Fruit fly (Drosophila melanogaster) whole organism, wandering third instar larva: Measurements from ENCODE around the gene CG32333.

Experiments used
- Abd-B ChIP-seq: fragments of >200 bp; optimal IDR thresholded peaks from 2 replicates; lab custom pipeline; 2017; ENCODE audit warnings: missing biosample characterization, missing genetic modification characterization
- CG32264 ChIP-seq: fragments of 200-800 bp; sonication (Bioruptor generic); optimal IDR thresholded peaks from 2 replicates; lab custom pipeline; 2016; ENCODE audit warnings: missing biosample characterization, missing genetic modification characterization
- CG9705 ChIP-seq: fragments of 200-800 bp; sonication (Bioruptor generic); optimal IDR thresholded peaks from 2 replicates; lab custom pipeline; 2018; ENCODE audit warnings: missing biosample characterization, mild to moderate bottlenecking, missing genetic modification characterization
- CrebA ChIP-seq: fragments of 200-800 bp; sonication (Bioruptor generic); optimal IDR thresholded peaks from 2 replicates; lab custom pipeline; 2016; ENCODE audit warnings: missing biosample characterization, mild to moderate bottlenecking, missing genetic modification characterization, borderline replicate concordance
- Dfd ChIP-seq: fragments of >200 bp; optimal IDR thresholded peaks from 2 replicates; lab custom pipeline; 2017; ENCODE audit warnings: missing biosample characterization, missing genetic modification characterization
- Dif ChIP-seq: fragments of 200-275, 200-300 bp; sonication (Bioruptor generic); optimal IDR thresholded peaks from 2 replicates; lab custom pipeline; 2018; ENCODE audit warnings: missing biosample characterization, missing genetic modification characterization; ENCODE audit not compliant: partially characterized antibody
- GATAd ChIP-seq: sonication (Bioruptor generic); optimal IDR thresholded peaks from 2 replicates; lab custom pipeline; 2016; ENCODE audit warnings: missing biosample characterization, missing genetic modification characterization
- HLH106 ChIP-seq: fragments of 200-800 bp; optimal IDR thresholded peaks from 3 replicates; lab custom pipeline; 2019; ENCODE audit warnings: missing biosample characterization, mild to moderate bottlenecking, missing genetic modification characterization, moderate library complexity
- Hnf4 ChIP-seq: fragments of 200-800 bp; sonication (Bioruptor generic); optimal IDR thresholded peaks from 2 replicates; lab custom pipeline; 2016; ENCODE audit warnings: missing biosample characterization, mild to moderate bottlenecking, missing genetic modification characterization
- Hr78 ChIP-seq: fragments of >200 bp; optimal IDR thresholded peaks from 2 replicates; lab custom pipeline; 2017; ENCODE audit warnings: missing biosample characterization, missing genetic modification characterization
- Hr83 ChIP-seq: fragments of 200-300 bp; sonication (Bioruptor generic); optimal IDR thresholded peaks from 2 replicates; lab custom pipeline; 2016; ENCODE audit warnings: missing biosample characterization, mild to moderate bottlenecking, missing genetic modification characterization, moderate library complexity; ENCODE audit not compliant: poor library complexity, severe bottlenecking
- Jra ChIP-seq: sonication (Bioruptor generic); optimal IDR thresholded peaks from 2 replicates; lab custom pipeline; 2016; ENCODE audit warnings: missing biosample characterization, missing genetic modification characterization
- Mio ChIP-seq: sonication (Bioruptor generic); optimal IDR thresholded peaks from 2 replicates; lab custom pipeline; 2016; ENCODE audit warnings: missing biosample characterization, missing genetic modification characterization
- Myc ChIP-seq: fragments of >200 bp; optimal IDR thresholded peaks from 2 replicates; lab custom pipeline; 2017
- N ChIP-seq: fragments of >200 bp; optimal IDR thresholded peaks from 2 replicates; lab custom pipeline; 2018; ENCODE audit warnings: missing biosample characterization, missing external identifiers, missing genetic modification characterization
- OdsH ChIP-seq: fragments of 200-800 bp; sonication (Bioruptor generic); optimal IDR thresholded peaks from 2 replicates; lab custom pipeline; 2016; ENCODE audit warnings: missing biosample characterization, mild to moderate bottlenecking, missing genetic modification characterization
- Rel ChIP-seq, 2 experiments: fragments of 200-800 bp; sonication (Bioruptor generic) in 1 of 2; optimal IDR thresholded peaks; 2 replicates in 1 of 2; 3 replicates in 1 of 2; lab custom pipeline; 2016 to 2019; ENCODE audit warnings: mild to moderate bottlenecking in 2 of 2, missing biosample characterization in 2 of 2, missing genetic modification characterization in 2 of 2, moderate library complexity in 1 of 2
- Sp1 ChIP-seq: fragments of 200-800 bp; sonication (Bioruptor generic); optimal IDR thresholded peaks from 3 replicates; lab custom pipeline; 2019; ENCODE audit warnings: missing biosample characterization, mild to moderate bottlenecking, missing genetic modification characterization, moderate library complexity
- Vsx2 ChIP-seq: fragments of 200-300, 225-300 bp; sonication (Bioruptor generic); optimal IDR thresholded peaks from 2 replicates; lab custom pipeline; 2018; ENCODE audit warnings: missing biosample characterization, missing genetic modification characterization; ENCODE audit not compliant: partially characterized antibody
- br ChIP-seq: fragments of 200-800 bp; sonication (Bioruptor generic); optimal IDR thresholded peaks from 2 replicates; lab custom pipeline; 2016; ENCODE audit warnings: missing biosample characterization, missing genetic modification characterization
- brk ChIP-seq: fragments of 200-800 bp; sonication (Bioruptor generic); optimal IDR thresholded peaks from 2 replicates; lab custom pipeline; 2016; ENCODE audit warnings: missing biosample characterization, mild to moderate bottlenecking, missing genetic modification characterization
- dl ChIP-seq, 2 experiments: fragments of 175-275, 200-275 bp in 1 of 2; fragments of 200-275 bp in 1 of 2; sonication (Bioruptor generic); optimal IDR thresholded peaks; lab custom pipeline; 2018; ENCODE audit warnings: mild to moderate bottlenecking in 2 of 2, missing biosample characterization in 2 of 2, missing genetic modification characterization in 2 of 2, moderate library complexity in 2 of 2; ENCODE audit not compliant: partially characterized antibody in 2 of 2, insufficient read depth in 1 of 2
- dmrt93B ChIP-seq: fragments of 200-800 bp; sonication (Bioruptor generic); optimal IDR thresholded peaks from 2 replicates; lab custom pipeline; 2018; ENCODE audit warnings: missing biosample characterization, mild to moderate bottlenecking, missing genetic modification characterization
- dsf ChIP-seq: sonication (Bioruptor generic); optimal IDR thresholded peaks from 2 replicates; lab custom pipeline; 2016; ENCODE audit warnings: missing biosample characterization, missing genetic modification characterization, borderline replicate concordance
- ey ChIP-seq: fragments of 200-800 bp; sonication (Bioruptor generic); optimal IDR thresholded peaks from 2 replicates; lab custom pipeline; 2016; ENCODE audit warnings: missing biosample characterization, missing genetic modification characterization
- foxo ChIP-seq, 2 experiments: fragments of 200-800 bp; sonication (Bioruptor generic); optimal IDR thresholded peaks; 2 replicates in 1 of 2; 3 replicates in 1 of 2; lab custom pipeline; 2016 to 2017; ENCODE audit warnings: missing biosample characterization in 2 of 2, missing genetic modification characterization in 2 of 2
- fru ChIP-seq: fragments of 200-800 bp; sonication (Bioruptor generic); optimal IDR thresholded peaks from 3 replicates; lab custom pipeline; 2016; ENCODE audit warnings: missing biosample characterization, mild to moderate bottlenecking, missing genetic modification characterization
- h ChIP-seq: fragments of 200-800 bp; sonication (Bioruptor generic); optimal IDR thresholded peaks from 3 replicates; lab custom pipeline; 2016; ENCODE audit warnings: missing biosample characterization, mild to moderate bottlenecking, missing genetic modification characterization
- jim ChIP-seq: fragments of 175-275, 200-325 bp; sonication (Bioruptor generic); optimal IDR thresholded peaks from 2 replicates; lab custom pipeline; 2016; ENCODE audit warnings: missing biosample characterization, mild to moderate bottlenecking, missing genetic modification characterization
- lola ChIP-seq: fragments of >200 bp; optimal IDR thresholded peaks from 2 replicates; lab custom pipeline; 2017; ENCODE audit warnings: missing biosample characterization, missing genetic modification characterization
- pan ChIP-seq: fragments of >200 bp; optimal IDR thresholded peaks from 2 replicates; lab custom pipeline; 2017
- psq ChIP-seq: fragments of 200-800 bp; sonication (Bioruptor generic); optimal IDR thresholded peaks from 3 replicates; lab custom pipeline; 2017; ENCODE audit warnings: missing biosample characterization, mild to moderate bottlenecking, missing genetic modification characterization, moderate library complexity
- rgr ChIP-seq: fragments of 200-800 bp; sonication (Bioruptor generic); optimal IDR thresholded peaks from 3 replicates; lab custom pipeline; 2016; ENCODE audit warnings: missing biosample characterization, mild to moderate bottlenecking, missing genetic modification characterization
- sage ChIP-seq: fragments of 200-800 bp; sonication (Bioruptor generic); optimal IDR thresholded peaks from 2 replicates; lab custom pipeline; 2016; ENCODE audit warnings: missing biosample characterization, mild to moderate bottlenecking, missing genetic modification characterization
- sv ChIP-seq: fragments of 200-800 bp; sonication (Bioruptor generic); optimal IDR thresholded peaks from 3 replicates; lab custom pipeline; 2016; ENCODE audit warnings: missing biosample characterization, missing genetic modification characterization
- tai ChIP-seq: sonication (Bioruptor generic); optimal IDR thresholded peaks from 2 replicates; lab custom pipeline; 2016; ENCODE audit warnings: missing biosample characterization, missing genetic modification characterization
- usp ChIP-seq: fragments of >200 bp; optimal IDR thresholded peaks from 2 replicates; lab custom pipeline; 2017; ENCODE audit warnings: missing biosample characterization, missing genetic modification characterization
- woc ChIP-seq: sonication (Bioruptor generic); optimal IDR thresholded peaks from 2 replicates; lab custom pipeline; 2016; ENCODE audit warnings: missing biosample characterization, mild to moderate bottlenecking, missing genetic modification characterization

The CG32333 gene

dm6 chr3L:1313039-1313766 is 37.4 kb downstream of the CG32333 start, which contains the start of the genes sturkopf and Herc4 (continued):
- TF ChIP-seq pan (lab: Kevin White, UChicago), result no peak

dm6 chr3L:1318241-1318640 is 42.5 kb downstream of the CG32333 start, which contains the start of gene Myo61F:
Myo61F (plus strand) TSS chr3L:1318480.
- TF ChIP-seq Rel (GFP tag; optimal IDR thresholded peaks at IDR 0.05; lab: Kevin White, UChicago), result no peak
- TF ChIP-seq Rel (tag; optimal IDR thresholded peaks at IDR 0.05; lab: Kevin White, UChicago), result peak; percentile 38
- TF ChIP-seq CrebA (GFP tag; lab: Kevin White, UChicago), result no peak

dm6 chr3L:1319097-1319725 is 43.5 kb downstream of the CG32333 start:
- TF ChIP-seq Abd-B (GFP tag; lab: Kevin White, UChicago), result no peak
- TF ChIP-seq dmrt93B (GFP tag; lab: Kevin White, UChicago), result peak; percentile 92
- TF ChIP-seq Hr83, result peak; percentile 83
- TF ChIP-seq Jra (GFP tag; lab: Kevin White, UChicago), result peak; percentile 94
- TF ChIP-seq psq (GFP tag; lab: Kevin White, UChicago), result peak; percentile 96
- peak; percentile 94 for TF ChIP-seq CG32264 (GFP tag; lab: Kevin White, UChicago)
- TF ChIP-seq tai, result no peak
- peak; percentile 97 for TF ChIP-seq woc (GFP tag; lab: Kevin White, UChicago)
- peak; percentile 88 for TF ChIP-seq dsf
- TF ChIP-seq Hnf4 (GFP tag; lab: Kevin White, UChicago), result peak; percentile 97
- no peak for TF ChIP-seq Vsx2 (GFP tag; lab: Kevin White, UChicago)
- TF ChIP-seq fru (GFP tag; lab: Kevin White, UChicago), result peak; percentile 98
- TF ChIP-seq rgr (GFP tag; lab: Kevin White, UChicago), result peak; percentile 97
- peak; percentile 97 for TF ChIP-seq Sp1
- TF ChIP-seq ey (GFP tag; lab: Kevin White, UChicago), result peak; percentile 98
- no peak for TF ChIP-seq dl (GFP tag; optimal IDR thresholded peaks at IDR 0.05; lab: Kevin White, UChicago; ENCODE audit: insufficient read depth in 1 of 2, partially characterized antibody in 2 of 2)
- TF ChIP-seq lola (GFP tag; lab: Kevin White, UChicago), result no peak
- no peak for TF ChIP-seq jim (GFP tag; lab: Kevin White, UChicago)
- no peak for TF ChIP-seq Hr78
- TF ChIP-seq Dif (GFP tag; lab: Kevin White, UChicago), result peak; percentile 38
- no peak for TF ChIP-seq brk
- TF ChIP-seq CG9705 (GFP tag; lab: Kevin White, UChicago), result peak; percentile 86
- TF ChIP-seq N (GFP tag; lab: Kevin White, UChicago), result no peak
- peak; percentile 95 for TF ChIP-seq Rel (GFP tag; optimal IDR thresholded peaks at IDR 0.05; lab: Kevin White, UChicago)
- peak; percentile 79 for TF ChIP-seq Rel (tag; optimal IDR thresholded peaks at IDR 0.05; lab: Kevin White, UChicago)
- peak; percentile 98 for TF ChIP-seq h (GFP tag; lab: Kevin White, UChicago)
- TF ChIP-seq Mio (GFP tag; lab: Kevin White, UChicago), result peak; percentile 77
- no peak for TF ChIP-seq Myc (lab: Kevin White, UChicago)
- no peak for TF ChIP-seq sage (GFP tag; lab: Kevin White, UChicago)
- peak; percentile 76 for TF ChIP-seq GATAd (GFP tag; lab: Kevin White, UChicago)
- no peak for TF ChIP-seq usp (GFP tag; lab: Kevin White, UChicago)
- peak; percentile 97 for TF ChIP-seq OdsH (GFP tag; lab: Kevin White, UChicago)
- peak; percentile 49 for TF ChIP-seq sv (GFP tag; lab: Kevin White, UChicago)
- TF ChIP-seq Dfd, result no peak
- TF ChIP-seq br (GFP tag; lab: Kevin White, UChicago), result peak; percentile 98
- TF ChIP-seq CrebA (GFP tag; lab: Kevin White, UChicago), result no peak
- TF ChIP-seq foxo (GFP tag; optimal IDR thresholded peaks at IDR 0.05; lab: Kevin White, UChicago), result peak; percentile 93 to 98
- TF ChIP-seq HLH106 (tag; lab: Kevin White, UChicago), result peak; percentile 96
- no peak for TF ChIP-seq pan (lab: Kevin White, UChicago)
